Worm (Caenorhabditis elegans) whole organism, late embryonic: ENCODE data around the gene pde-12.

Experiments used
- C38D4.7 ChIP-seq: fragments of 200-800 bp; sonication (Bioruptor generic); optimal IDR thresholded peaks from 2 replicates; lab custom pipeline; 2018; ENCODE audit warnings: mild to moderate bottlenecking, missing genetic modification characterization, moderate library complexity, missing compliant biosample characterization
- F13H6.1 ChIP-seq: sonication (generic microtip); optimal IDR thresholded peaks from 2 replicates; lab custom pipeline; 2016; ENCODE audit warnings: missing genetic modification characterization, missing compliant biosample characterization
- T23F11.4 ChIP-seq: fragments of 200-800 bp; sonication (Bioruptor generic); optimal IDR thresholded peaks from 2 replicates; lab custom pipeline; 2018; ENCODE audit warnings: mild to moderate bottlenecking, missing genetic modification characterization, missing compliant biosample characterization
- ceh-18 ChIP-seq: sonication (generic microtip); optimal IDR thresholded peaks from 2 replicates; lab custom pipeline; 2016; ENCODE audit warnings: missing genetic modification characterization, missing compliant biosample characterization
- ceh-24 ChIP-seq: sonication (generic microtip); optimal IDR thresholded peaks from 2 replicates; lab custom pipeline; 2016; ENCODE audit warnings: mild to moderate bottlenecking, missing genetic modification characterization, missing compliant biosample characterization
- ceh-31 ChIP-seq: sonication (generic microtip); optimal IDR thresholded peaks from 2 replicates; lab custom pipeline; 2016; ENCODE audit warnings: missing genetic modification characterization, missing compliant biosample characterization
- ceh-34 ChIP-seq: sonication (generic microtip); optimal IDR thresholded peaks from 2 replicates; lab custom pipeline; 2016; ENCODE audit warnings: mild to moderate bottlenecking, missing genetic modification characterization, missing compliant biosample characterization
- ceh-48 ChIP-seq: sonication (generic microtip); optimal IDR thresholded peaks from 2 replicates; lab custom pipeline; 2016; ENCODE audit warnings: missing genetic modification characterization, inconsistent platforms, missing compliant biosample characterization
- dmd-4 ChIP-seq: sonication (generic microtip); optimal IDR thresholded peaks from 2 replicates; lab custom pipeline; 2016; ENCODE audit warnings: borderline replicate concordance, missing genetic modification characterization, missing compliant biosample characterization
- elt-2 ChIP-seq: sonication (generic microtip); optimal IDR thresholded peaks from 2 replicates; lab custom pipeline; 2016; ENCODE audit warnings: missing genetic modification reagents, missing genetic modification characterization, missing compliant biosample characterization
- elt-4 ChIP-seq: sonication (generic microtip); optimal IDR thresholded peaks from 2 replicates; lab custom pipeline; 2016; ENCODE audit warnings: missing genetic modification characterization, missing compliant biosample characterization
- ets-4 ChIP-seq: sonication (generic microtip); optimal IDR thresholded peaks from 2 replicates; lab custom pipeline; 2016; ENCODE audit warnings: missing genetic modification characterization, missing compliant biosample characterization
- fkh-10 ChIP-seq: fragments of 150-350 bp; optimal IDR thresholded peaks from 2 replicates; lab custom pipeline; 2014; ENCODE audit warnings: missing biosample characterization, missing genetic modification reagents, missing genetic modification characterization
- gmeb-2 ChIP-seq: sonication (generic microtip); optimal IDR thresholded peaks from 2 replicates; lab custom pipeline; 2016; ENCODE audit warnings: missing genetic modification characterization, inconsistent platforms, missing compliant biosample characterization
- mec-3 ChIP-seq: sonication (generic microtip); optimal IDR thresholded peaks from 2 replicates; lab custom pipeline; 2016; ENCODE audit warnings: borderline replicate concordance, missing genetic modification characterization, missing compliant biosample characterization
- nfya-1 ChIP-seq: sonication (generic microtip); optimal IDR thresholded peaks from 2 replicates; lab custom pipeline; 2017; ENCODE audit warnings: missing genetic modification characterization, mild to moderate bottlenecking, missing compliant biosample characterization, antibody characterized with exemption, moderate library complexity
- nhr-11 ChIP-seq: fragments of 150-350 bp; optimal IDR thresholded peaks from 2 replicates; lab custom pipeline; 2014; ENCODE audit warnings: missing biosample characterization, missing genetic modification characterization
- nhr-232 ChIP-seq: sonication (generic microtip); optimal IDR thresholded peaks from 2 replicates; lab custom pipeline; 2016; ENCODE audit warnings: missing genetic modification characterization, missing compliant biosample characterization
- npax-4 ChIP-seq: sonication (generic microtip); optimal IDR thresholded peaks from 2 replicates; lab custom pipeline; 2016; ENCODE audit warnings: missing genetic modification characterization, missing compliant biosample characterization
- odd-2 ChIP-seq: sonication (generic microtip); optimal IDR thresholded peaks from 2 replicates; lab custom pipeline; 2017; ENCODE audit warnings: antibody characterized with exemption, mild to moderate bottlenecking, missing genetic modification characterization, missing compliant biosample characterization
- pat-9 ChIP-seq: fragments of 200-800 bp; sonication (Bioruptor generic); optimal IDR thresholded peaks from 2 replicates; lab custom pipeline; 2018; ENCODE audit warnings: mild to moderate bottlenecking, missing genetic modification characterization, moderate library complexity, missing compliant biosample characterization
- pqm-1 ChIP-seq: sonication (generic microtip); optimal IDR thresholded peaks from 2 replicates; lab custom pipeline; 2016; ENCODE audit warnings: missing genetic modification characterization, missing compliant biosample characterization
- pros-1 ChIP-seq: fragments of 150-350 bp; optimal IDR thresholded peaks from 2 replicates; lab custom pipeline; 2014; ENCODE audit warnings: missing biosample characterization, missing genetic modification reagents, missing genetic modification characterization
- ref-2 ChIP-seq: sonication (generic microtip); optimal IDR thresholded peaks from 2 replicates; lab custom pipeline; 2016; ENCODE audit warnings: missing genetic modification characterization, missing compliant biosample characterization
- sox-2 ChIP-seq: fragments of 200-800 bp; sonication (Bioruptor generic); IDR thresholded peaks from 2 replicates; pipeline ENCODE4 v1.3.6; 2022; ENCODE audit warnings: missing genetic modification reagents, missing genetic modification characterization, missing compliant biosample characterization
- syd-9 ChIP-seq: sonication (generic microtip); optimal IDR thresholded peaks from 2 replicates; lab custom pipeline; 2016; ENCODE audit warnings: mild to moderate bottlenecking, missing genetic modification characterization, moderate library complexity, missing compliant biosample characterization
- tbx-2 ChIP-seq: sonication (generic microtip); optimal IDR thresholded peaks from 2 replicates; lab custom pipeline; 2016; ENCODE audit warnings: missing genetic modification characterization, missing compliant biosample characterization
- tbx-7 ChIP-seq: sonication (generic microtip); optimal IDR thresholded peaks from 2 replicates; lab custom pipeline; 2016; ENCODE audit warnings: missing genotype, missing genetic modification characterization, missing compliant biosample characterization
- ttx-3 ChIP-seq: sonication (generic microtip); optimal IDR thresholded peaks from 2 replicates; lab custom pipeline; 2016; ENCODE audit warnings: missing genetic modification reagents, missing genetic modification characterization, missing compliant biosample characterization
- unc-42 ChIP-seq: sonication (generic microtip); optimal IDR thresholded peaks from 2 replicates; lab custom pipeline; 2016; ENCODE audit warnings: missing genotype, missing genetic modification characterization, missing compliant biosample characterization
- unc-55 ChIP-seq: sonication (generic microtip); optimal IDR thresholded peaks from 2 replicates; lab custom pipeline; 2017; ENCODE audit warnings: missing biosample characterization, missing genetic modification reagents, missing genetic modification characterization
- ztf-16 ChIP-seq: sonication (generic microtip); optimal IDR thresholded peaks from 2 replicates; lab custom pipeline; 2017; ENCODE audit warnings: missing genetic modification characterization, missing compliant biosample characterization

The pde-12 gene

DNA sequence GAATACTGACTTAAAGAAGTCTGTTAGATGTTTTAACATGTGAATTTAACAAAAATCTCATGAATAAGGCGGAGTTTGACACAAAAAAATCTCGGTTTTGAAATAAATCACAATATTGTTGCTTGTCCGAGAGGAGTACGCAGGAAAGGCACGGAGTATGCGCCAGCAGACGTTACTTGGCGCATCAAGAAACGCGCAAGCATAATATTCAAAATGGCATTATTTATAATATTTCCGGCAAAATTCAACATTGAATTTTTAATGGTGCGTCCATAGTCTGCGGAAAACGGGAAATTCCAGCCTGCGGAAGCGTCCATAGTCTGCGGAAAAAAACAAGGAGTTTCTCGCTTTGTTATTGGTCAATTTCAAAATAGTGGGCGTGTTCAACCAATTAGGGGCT lies at the start of gene pde-12:
TSS of gene pde-12 (minus strand) at position 148 of the 400 bp plus-strand sequence.
- TF ChIP-seq ceh-31 (tag; lab: Kevin White, UChicago) (peak; percentile 22), tbx-7 (tag; lab: Kevin White, UChicago) (no peak), pros-1 (tag; lab: Kevin White, UChicago) (no peak), unc-42 (tag; lab: Kevin White, UChicago) (peak; percentile 60), ztf-16 (tag; lab: Kevin White, UChicago) (peak; percentile 44), nfya-1 (tag; lab: Kevin White, UChicago) (peak; percentile 79), pat-9 (tag; lab: Kevin White, UChicago) (peak; percentile 16), ceh-48 (no peak), ceh-18 (tag; lab: Kevin White, UChicago) (peak; percentile 29), elt-2 (tag; lab: Kevin White, UChicago) (peak; percentile 33)

DNA sequence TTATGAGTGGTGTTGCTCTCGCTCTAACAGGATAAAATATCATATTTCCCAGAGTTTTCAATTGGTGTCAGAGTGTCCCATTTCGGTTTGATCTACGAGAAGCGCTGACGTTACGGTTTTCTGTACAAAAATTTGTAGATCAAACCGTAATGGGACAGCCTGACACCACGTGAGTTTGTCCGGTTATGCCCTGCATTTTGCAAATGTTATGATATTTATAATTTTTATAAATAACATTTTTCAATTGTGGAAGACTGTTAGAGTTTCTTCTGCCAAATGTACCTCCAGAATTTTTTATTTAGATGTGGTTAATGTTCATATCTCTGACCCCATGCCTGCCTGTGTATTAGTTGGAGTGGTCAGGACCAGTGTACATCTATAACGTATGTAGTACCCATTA lies 49.4 kb upstream of the pde-12 start, which contains the start of gene fbxb-87:
TSS of gene fbxb-87 (plus strand) at position 301 of the 400 bp plus-strand sequence.
- no peak for TF ChIP-seq tbx-7 (tag; lab: Kevin White, UChicago)
- TF ChIP-seq ceh-34 (tag; lab: Kevin White, UChicago): no peak
- no peak for TF ChIP-seq ceh-18 (tag; lab: Kevin White, UChicago)
- TF ChIP-seq gmeb-2: no peak
- TF ChIP-seq fkh-10 (GFP tag; lab: Kevin White, UChicago): no peak
- no peak for TF ChIP-seq nhr-11 (tag; lab: Kevin White, UChicago)
- TF ChIP-seq syd-9 (tag; lab: Kevin White, UChicago): no peak
- no peak for TF ChIP-seq C38D4.7 (GFP tag; lab: Kevin White, UChicago)
- TF ChIP-seq dmd-4 (tag; lab: Kevin White, UChicago): no peak
- no peak for TF ChIP-seq sox-2 (GFP tag; lab: Robert Waterston, UW)
- TF ChIP-seq T23F11.4: no peak
- no peak for TF ChIP-seq nhr-232 (tag; lab: Kevin White, UChicago)
- TF ChIP-seq ceh-24 (tag; lab: Kevin White, UChicago): no peak
- no peak for TF ChIP-seq odd-2 (tag; lab: Kevin White, UChicago)
- no peak for TF ChIP-seq unc-55
- TF ChIP-seq npax-4 (tag; lab: Kevin White, UChicago): no peak
- TF ChIP-seq ttx-3: no peak
- TF ChIP-seq, all 69 proteins: peak for 0

DNA sequence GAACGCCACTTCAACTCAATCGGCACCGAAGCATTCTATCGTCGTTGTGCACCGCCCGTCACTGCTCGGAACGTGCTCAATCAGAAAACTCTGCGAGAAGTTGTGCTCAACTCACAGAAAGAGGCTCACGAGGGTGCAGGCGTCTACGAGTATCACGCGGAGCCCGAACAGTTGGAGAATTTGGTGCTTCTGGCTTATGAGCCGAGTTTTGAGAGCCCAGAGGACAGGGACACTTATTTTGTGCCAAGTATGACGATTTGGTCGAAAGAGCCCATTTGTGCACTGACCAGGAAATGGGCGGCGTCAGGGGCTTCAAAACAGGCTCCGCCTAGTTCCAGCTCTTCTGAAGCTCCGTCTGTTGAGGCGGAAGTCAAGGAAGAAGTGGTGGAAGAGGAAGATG lies 44.0 kb upstream of the pde-12 start:
- peak; percentile 16 for TF ChIP-seq elt-4 (tag; lab: Kevin White, UChicago)
- no peak for TF ChIP-seq ets-4

DNA sequence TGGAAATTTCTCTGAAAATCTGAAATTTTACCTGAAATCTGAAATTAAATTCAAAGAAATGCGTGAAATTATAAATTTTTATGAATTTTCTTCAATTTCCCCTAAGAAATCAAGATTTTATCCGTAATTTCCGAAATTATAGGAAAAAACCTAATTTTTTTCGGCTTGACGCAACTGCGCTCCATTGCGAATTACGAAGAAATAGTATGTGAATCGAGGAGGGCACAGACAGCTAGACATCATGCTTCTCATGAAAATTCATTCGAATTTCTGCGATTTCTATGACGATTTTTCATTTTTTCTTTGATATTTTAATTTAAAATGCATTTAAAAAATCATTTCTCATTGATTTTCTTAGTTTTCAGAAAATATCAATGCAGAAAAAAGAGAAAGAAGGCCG lies 37.2 kb upstream of the pde-12 start:
- TF ChIP-seq unc-42 (tag; lab: Kevin White, UChicago) (peak; percentile 87), unc-55 (peak; percentile 24), ceh-31 (tag; lab: Kevin White, UChicago) (peak; percentile 39), nfya-1 (tag; lab: Kevin White, UChicago) (peak; percentile 59), ref-2 (no peak), ceh-18 (tag; lab: Kevin White, UChicago) (peak; percentile 8), ceh-48 (peak; percentile 9), tbx-2 (tag; lab: Kevin White, UChicago) (no peak)
- TF ChIP-seq, all 69 proteins: peak for 6

DNA sequence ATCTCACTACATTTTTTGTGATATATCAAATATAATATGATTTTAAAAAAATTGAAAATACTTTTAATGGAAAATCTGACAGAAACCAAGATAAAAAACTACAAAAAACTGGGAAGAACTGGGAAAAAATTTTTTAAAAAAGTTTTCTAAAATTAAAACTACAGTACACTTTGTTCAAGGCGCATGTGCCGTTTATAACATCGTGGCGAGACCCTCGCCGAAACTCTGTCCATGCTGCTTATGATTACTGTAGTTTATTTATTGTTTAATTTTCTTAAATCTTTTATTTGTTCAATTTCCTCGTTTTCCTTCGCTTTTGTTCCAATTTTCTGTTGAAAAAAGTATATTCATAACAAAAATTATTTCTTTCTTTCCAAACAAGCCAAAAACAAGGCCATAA lies 36.6 kb upstream of the pde-12 start, which contains the start of gene athp-1:
TSS of gene athp-1 (plus strand) at position 305 of the 400 bp plus-strand sequence.
- TF ChIP-seq nfya-1 (tag; lab: Kevin White, UChicago): no peak
- no peak for TF ChIP-seq F13H6.1 (tag; lab: Kevin White, UChicago)
- no peak for TF ChIP-seq mec-3
- TF ChIP-seq nhr-232 (tag; lab: Kevin White, UChicago): no peak
- TF ChIP-seq T23F11.4: no peak
- no peak for TF ChIP-seq pqm-1 (tag; lab: Kevin White, UChicago)
- TF ChIP-seq, all 69 proteins: peak for 0
